Fruit fly (Drosophila melanogaster): Measurements from ENCODE around the gene CG42238.

- TF ChIP-seq Myc (optimal IDR thresholded peaks at IDR 0.05): peak; percentile 61
- peak; percentile 58 for TF ChIP-seq psq (GFP tag; optimal IDR thresholded peaks at IDR 0.05)
- TF ChIP-seq Dfd (GFP tag; optimal IDR thresholded peaks at IDR 0.05): no peak
- TF ChIP-seq OdsH (GFP tag; optimal IDR thresholded peaks at IDR 0.05): peak; percentile 71
- TF ChIP-seq Mio (GFP tag; optimal IDR thresholded peaks at IDR 0.05): no peak
- TF ChIP-seq rgr (GFP tag; optimal IDR thresholded peaks at IDR 0.05): peak; percentile 80
- TF ChIP-seq Hr78 (GFP tag; optimal IDR thresholded peaks at IDR 0.05): no peak
- TF ChIP-seq h (GFP tag; optimal IDR thresholded peaks at IDR 0.05): peak; percentile 78
- TF ChIP-seq dl (GFP tag; optimal IDR thresholded peaks at IDR 0.05; ENCODE audit: insufficient read depth in 1 of 2, partially characterized antibody in 2 of 2): no peak
- TF ChIP-seq brk (GFP tag; optimal IDR thresholded peaks at IDR 0.05): no peak
Measured at dm6 chr2L:20922196-20923087, 129.5 kb downstream of the CG42238 start, which contains the start of gene Mtp.
